Worm (Caenorhabditis elegans): Measurements from ENCODE around the gene soap-1.

DNA sequence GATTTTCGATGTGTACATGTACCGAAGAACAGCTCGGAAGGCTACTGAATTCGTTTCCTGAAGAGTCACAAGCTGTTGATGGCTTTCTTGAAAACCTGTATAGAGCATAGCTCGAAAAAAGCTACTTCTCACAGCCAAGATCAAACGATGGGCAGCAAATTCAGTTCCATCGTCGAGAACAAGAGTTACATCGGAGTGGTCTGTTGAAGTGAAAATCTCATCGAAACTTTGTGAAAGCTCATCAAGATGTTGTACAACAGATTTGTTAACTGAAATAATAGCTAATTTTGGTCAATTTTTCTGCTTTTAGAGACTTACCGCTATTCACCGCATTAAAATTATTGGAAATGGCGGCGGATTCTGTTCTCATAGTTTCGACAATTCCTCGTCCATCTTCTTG is 22.0 kb upstream of the soap-1 start:
- TF ChIP-seq nhr-12 (tag; optimal IDR thresholded peaks at IDR 0.05) = no peak
- TF ChIP-seq fkh-10 (GFP tag; optimal IDR thresholded peaks at IDR 0.05) = no peak
- no peak for TF ChIP-seq nhr-11 (tag; optimal IDR thresholded peaks at IDR 0.05)
- TF ChIP-seq ztf-11 (tag; optimal IDR thresholded peaks at IDR 0.05) = no peak
- no peak for TF ChIP-seq snpc-4 (tag; optimal IDR thresholded peaks at IDR 0.05)
- no peak for TF ChIP-seq pqm-1 (tag; optimal IDR thresholded peaks at IDR 0.05)
- no peak for TF ChIP-seq nhr-76 (tag; optimal IDR thresholded peaks at IDR 0.05)
- TF ChIP-seq ZK546.5 (tag; optimal IDR thresholded peaks at IDR 0.05) = no peak
- no peak for TF ChIP-seq elt-3 (tag; optimal IDR thresholded peaks at IDR 0.05)
- TF ChIP-seq skn-1 (tag; optimal IDR thresholded peaks at IDR 0.05) = no peak
- no peak for TF ChIP-seq nhr-23 (tag; optimal IDR thresholded peaks at IDR 0.05)
- no peak for TF ChIP-seq nhr-237 (tag; optimal IDR thresholded peaks at IDR 0.05)
